Worm (Caenorhabditis elegans) whole organism, L4 larva: ENCODE measurements around the gene srz-9.

Source experiments
- R02D3.7 ChIP-seq: fragments of 150-350 bp; sonication (generic microtip); optimal IDR thresholded peaks from 3 replicates; lab custom pipeline; 2014; ENCODE audit warnings: missing biosample characterization, missing genetic modification characterization
- lin-13 ChIP-seq: fragments of 150-350 bp; optimal IDR thresholded peaks from 2 replicates; lab custom pipeline; 2014; ENCODE audit warnings: missing biosample characterization, missing genetic modification reagents, missing genetic modification characterization
- lin-39 ChIP-seq: fragments of 150-350 bp; optimal IDR thresholded peaks from 2 replicates; lab custom pipeline; 2014; ENCODE audit warnings: missing biosample characterization, missing genetic modification reagents, missing genetic modification characterization
- madf-9 ChIP-seq: fragments of 200-800 bp; sonication (Bioruptor generic); conservative IDR thresholded peaks from 2 replicates; pipeline ENCODE4 v1.3.6; 2022; ENCODE audit warnings: missing genetic modification reagents, missing genetic modification characterization, missing compliant biosample characterization
- nhr-11 ChIP-seq: fragments of 150-350 bp; optimal IDR thresholded peaks from 2 replicates; lab custom pipeline; 2014; ENCODE audit warnings: missing biosample characterization, missing genetic modification characterization
- zfp-3 ChIP-seq: fragments of 200-800 bp; sonication (Bioruptor generic); conservative IDR thresholded peaks from 2 replicates; pipeline ENCODE4 v1.3.6; 2022; ENCODE audit warnings: missing genetic modification reagents, missing genetic modification characterization, missing compliant biosample characterization

DNA sequence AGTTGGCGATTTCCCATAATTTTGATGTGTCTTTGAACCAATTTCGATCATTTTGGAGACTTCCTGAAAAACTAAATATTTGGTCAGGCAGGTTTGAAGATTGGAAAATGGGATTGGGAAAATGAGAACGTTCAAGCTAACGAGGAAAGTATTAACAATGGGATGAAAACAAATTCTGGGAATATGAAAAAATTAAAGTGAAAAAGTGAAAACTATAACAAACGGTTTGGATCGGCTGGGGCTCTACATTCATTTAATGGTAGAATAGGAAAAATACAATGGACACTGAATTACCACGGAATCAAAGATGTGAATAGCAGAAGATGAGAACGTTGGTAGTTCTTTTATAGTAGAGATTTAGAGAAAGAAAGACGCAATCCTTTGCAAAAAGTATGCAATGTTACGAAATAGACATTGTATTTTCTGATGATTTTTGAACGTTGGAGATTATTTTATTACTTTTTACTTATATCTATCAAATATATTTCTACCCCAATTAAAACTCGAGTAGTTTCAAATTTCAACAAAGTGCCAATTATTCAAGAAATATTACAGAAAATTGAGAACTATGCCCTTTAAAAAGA lies 24.8 kb downstream of the srz-9 start, which contains the start of gene fbxa-50:
- TF ChIP-seq lin-13 (GFP tag; lab: Kevin White, UChicago) (no peak), madf-9 (GFP tag; lab: Robert Waterston, UW) (no peak), lin-39 (tag; lab: Kevin White, UChicago) (no peak), nhr-11 (tag; lab: Kevin White, UChicago) (no peak), zfp-3 (no peak), R02D3.7 (tag; lab: Kevin White, UChicago) (no peak)
